Worm (Caenorhabditis elegans) whole organism, L3 larva: Measurements from ENCODE around the gene Y67D8C.6.

Experiments used
- aly-2 ChIP-seq: fragments of 150-350 bp; optimal IDR thresholded peaks from 2 replicates; lab custom pipeline; 2014; ENCODE audit warnings: missing biosample characterization, missing genetic modification characterization
- ceh-82 ChIP-seq: fragments of 150-350 bp; optimal IDR thresholded peaks from 2 replicates; lab custom pipeline; 2014; ENCODE audit warnings: missing biosample characterization, missing genetic modification characterization
- daf-12 ChIP-seq: fragments of 150-350 bp; optimal IDR thresholded peaks from 2 replicates; lab custom pipeline; 2014; ENCODE audit warnings: missing biosample characterization, missing genetic modification reagents, missing genetic modification characterization
- egl-27 ChIP-seq: sonication (generic microtip); optimal IDR thresholded peaks from 4 replicates; lab custom pipeline; 2017; ENCODE audit warnings: missing biosample characterization, missing genetic modification reagents, missing genetic modification characterization
- fos-1 ChIP-seq: fragments of 150-350 bp; optimal IDR thresholded peaks from 2 replicates; lab custom pipeline; 2014; ENCODE audit warnings: missing biosample characterization, missing genetic modification characterization
- jun-1 ChIP-seq: fragments of 150-350 bp; optimal IDR thresholded peaks from 2 replicates; lab custom pipeline; 2014; ENCODE audit warnings: missing biosample characterization, missing genetic modification reagents, missing genetic modification characterization
- lsy-12 ChIP-seq: sonication (generic microtip); optimal IDR thresholded peaks from 2 replicates; lab custom pipeline; 2016; ENCODE audit warnings: mild to moderate bottlenecking, missing genetic modification characterization, missing compliant biosample characterization
- nhr-11 ChIP-seq: fragments of 150-350 bp; optimal IDR thresholded peaks from 2 replicates; lab custom pipeline; 2014; ENCODE audit warnings: missing biosample characterization, missing genetic modification characterization
- nhr-67 ChIP-seq: fragments of 150-350 bp; optimal IDR thresholded peaks from 2 replicates; lab custom pipeline; 2014; ENCODE audit warnings: missing biosample characterization, missing genetic modification characterization
- pha-4 ChIP-seq: fragments of 150-350 bp; optimal IDR thresholded peaks from 2 replicates; lab custom pipeline; 2014; ENCODE audit warnings: missing biosample characterization, missing genetic modification reagents, missing genetic modification characterization
- pqm-1 ChIP-seq: fragments of 150-350 bp; optimal IDR thresholded peaks from 2 replicates; lab custom pipeline; 2017; ENCODE audit warnings: missing biosample characterization, missing genetic modification characterization, inconsistent platforms
- skn-1 ChIP-seq: fragments of 150-350 bp; optimal IDR thresholded peaks from 2 replicates; lab custom pipeline; 2014; ENCODE audit warnings: missing biosample characterization, missing genetic modification characterization
- unc-62 ChIP-seq: fragments of 150-350 bp; sonication (generic microtip); optimal IDR thresholded peaks from 4 replicates; lab custom pipeline; 2014; ENCODE audit warnings: missing biosample characterization, missing genetic modification reagents, missing genetic modification characterization
- zag-1 ChIP-seq: fragments of 150-350 bp; optimal IDR thresholded peaks from 2 replicates; lab custom pipeline; 2014; ENCODE audit warnings: missing biosample characterization, missing genetic modification characterization

DNA sequence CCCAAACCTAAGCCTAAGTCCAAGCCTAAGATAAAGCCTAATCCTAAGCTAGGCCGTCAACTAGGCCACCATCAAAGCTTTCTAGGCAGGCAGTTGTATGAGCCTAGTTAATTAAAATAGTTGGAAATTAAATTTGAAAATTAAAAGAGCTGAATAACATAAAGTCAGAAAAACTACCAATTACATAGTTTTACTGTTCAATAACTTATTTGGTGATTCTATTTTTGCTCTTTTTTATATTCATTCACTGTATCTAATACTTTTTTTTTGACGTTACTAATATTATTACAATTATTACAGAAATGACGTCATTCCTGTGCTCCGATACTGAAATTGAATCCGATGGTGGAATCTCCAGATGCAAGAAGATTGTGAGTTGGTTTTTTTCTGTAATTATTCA lies 43.8 kb downstream of the Y67D8C.6 start, which contains the start of gene lin-22:
- TF ChIP-seq jun-1 (tag; lab: Kevin White, UChicago) (no peak), pha-4 (tag; lab: Kevin White, UChicago) (no peak), daf-12 (no peak), pqm-1 (no peak), lsy-12 (tag; lab: Kevin White, UChicago) (no peak), nhr-67 (tag; lab: Kevin White, UChicago) (no peak), skn-1 (tag; lab: Kevin White, UChicago) (no peak), unc-62 (no peak), fos-1 (no peak), egl-27 (tag; lab: Kevin White, UChicago) (no peak), aly-2 (tag; lab: Kevin White, UChicago) (no peak), nhr-11 (tag; lab: Kevin White, UChicago) (no peak), ceh-82 (tag; lab: Kevin White, UChicago) (no peak), zag-1 (tag; lab: Kevin White, UChicago) (no peak)
